Worm (Caenorhabditis elegans): ENCODE measurements around the gene elt-3.

- TF ChIP-seq ama-1 (optimal IDR thresholded peaks at IDR 0.05) (no peak), F13C5.2 (tag; optimal IDR thresholded peaks at IDR 0.05) (no peak), tbx-37 (GFP tag; conservative IDR thresholded peaks at IDR 0.05) (no peak), tbx-11 (GFP tag; IDR thresholded peaks at IDR 0.05) (no peak), aly-1 (tag; optimal IDR thresholded peaks at IDR 0.05) (no peak), ets-7 (tag; optimal IDR thresholded peaks at IDR 0.05) (no peak), B0310.2 (tag; optimal IDR thresholded peaks at IDR 0.05) (no peak), flt-1 (GFP tag; IDR thresholded peaks at IDR 0.05) (no peak), tra-4 (tag; optimal IDR thresholded peaks at IDR 0.05) (no peak), hmbx-1 (tag; optimal IDR thresholded peaks at IDR 0.05) (no peak), ceh-36 (tag; optimal IDR thresholded peaks at IDR 0.05) (no peak)
These were observed 21.0 kb upstream of the elt-3 start for ce11 chrX:13913641-13914040.

Measured in whole organism, early embryonic.